Worm (Caenorhabditis elegans) whole organism, L2 larva: ENCODE data around the gene F18E9.1.

Experiments used
- C34F6.9 ChIP-seq: fragments of 150-350 bp; optimal IDR thresholded peaks from 2 replicates; lab custom pipeline; 2014; ENCODE audit warnings: missing biosample characterization, missing genetic modification characterization
- F13H6.1 ChIP-seq: sonication (generic microtip); optimal IDR thresholded peaks from 2 replicates; lab custom pipeline; 2016; ENCODE audit warnings: missing genetic modification characterization, missing compliant biosample characterization
- alr-1 ChIP-seq: fragments of 150-350 bp; optimal IDR thresholded peaks from 2 replicates; lab custom pipeline; 2014; ENCODE audit warnings: missing biosample characterization, missing genetic modification characterization
- ama-1 ChIP-seq: fragments of 150-350 bp; optimal IDR thresholded peaks from 2 replicates; lab custom pipeline; 2018; ENCODE audit warnings: inconsistent platforms
- blmp-1 ChIP-seq: sonication (generic microtip); optimal IDR thresholded peaks from 2 replicates; lab custom pipeline; 2017; ENCODE audit warnings: missing genetic modification characterization, mild to moderate bottlenecking, missing compliant biosample characterization, antibody characterized with exemption, moderate library complexity; ENCODE audit not compliant: insufficient read depth
- ceh-82 ChIP-seq: fragments of 150-350 bp; optimal IDR thresholded peaks from 2 replicates; lab custom pipeline; 2014; ENCODE audit warnings: missing biosample characterization, missing genetic modification characterization
- egl-27 ChIP-seq: sonication (generic microtip); optimal IDR thresholded peaks from 3 replicates; lab custom pipeline; 2017; ENCODE audit warnings: missing biosample characterization, missing genetic modification reagents, missing genetic modification characterization
- elt-3 ChIP-seq: sonication (generic microtip); optimal IDR thresholded peaks from 2 replicates; lab custom pipeline; 2017; ENCODE audit warnings: missing biosample characterization, missing genetic modification characterization
- fos-1 ChIP-seq: fragments of 150-350 bp; optimal IDR thresholded peaks from 2 replicates; lab custom pipeline; 2014; ENCODE audit warnings: missing biosample characterization, missing genetic modification characterization
- gmeb-1 ChIP-seq: fragments of 150-350 bp; optimal IDR thresholded peaks from 2 replicates; lab custom pipeline; 2014; ENCODE audit warnings: missing biosample characterization, missing genetic modification characterization
- lin-11 ChIP-seq: fragments of 150-350 bp; sonication (generic microtip); optimal IDR thresholded peaks from 2 replicates; lab custom pipeline; 2014; ENCODE audit warnings: missing biosample characterization, missing genetic modification characterization, inconsistent platforms, mixed read lengths
- lsy-2 ChIP-seq, 2 experiments: fragments of 150-350 bp in 1 of 2; sonication (generic microtip) in 1 of 2; optimal IDR thresholded peaks; 2 replicates each; lab custom pipeline; 2014 to 2017; ENCODE audit warnings: missing biosample characterization in 2 of 2, missing genetic modification characterization in 2 of 2
- mbf-1 ChIP-seq: sonication (generic microtip); optimal IDR thresholded peaks from 2 replicates; lab custom pipeline; 2017; ENCODE audit warnings: missing biosample characterization, missing genetic modification characterization
- mdl-1 ChIP-seq, 2 experiments: fragments of 150-350 bp in 1 of 2; sonication (generic microtip) in 1 of 2; optimal IDR thresholded peaks; 2 replicates each; lab custom pipeline; 2017; ENCODE audit warnings: missing biosample characterization in 2 of 2, missing genetic modification characterization in 2 of 2
- nhr-10 ChIP-seq: sonication (generic microtip); optimal IDR thresholded peaks from 2 replicates; lab custom pipeline; 2017; ENCODE audit warnings: missing biosample characterization, missing genetic modification characterization
- nhr-11 ChIP-seq: fragments of 150-350 bp; optimal IDR thresholded peaks from 2 replicates; lab custom pipeline; 2014; ENCODE audit warnings: missing biosample characterization, missing genetic modification characterization
- nhr-12 ChIP-seq: fragments of 150-350 bp; optimal IDR thresholded peaks from 2 replicates; lab custom pipeline; 2014; ENCODE audit warnings: missing biosample characterization, missing genetic modification characterization
- nhr-129 ChIP-seq: fragments of 150-350 bp; optimal IDR thresholded peaks from 2 replicates; lab custom pipeline; 2014; ENCODE audit warnings: missing biosample characterization, missing genetic modification characterization
- nhr-21 ChIP-seq: fragments of 150-350 bp; optimal IDR thresholded peaks from 2 replicates; lab custom pipeline; 2014; ENCODE audit warnings: missing biosample characterization, missing genetic modification characterization
- nhr-23 ChIP-seq: fragments of 150-350 bp; optimal IDR thresholded peaks from 2 replicates; lab custom pipeline; 2014; ENCODE audit warnings: missing biosample characterization, missing genetic modification reagents, missing genetic modification characterization
- nhr-237 ChIP-seq: fragments of 150-350 bp; optimal IDR thresholded peaks from 2 replicates; lab custom pipeline; 2014; ENCODE audit warnings: missing biosample characterization, missing genetic modification characterization
- nhr-25 ChIP-seq: fragments of 150-350 bp; sonication (generic microtip); optimal IDR thresholded peaks from 3 replicates; lab custom pipeline; 2014; ENCODE audit warnings: missing biosample characterization, missing genetic modification characterization
- nhr-6 ChIP-seq: fragments of 150-350 bp; optimal IDR thresholded peaks from 2 replicates; lab custom pipeline; 2014; ENCODE audit warnings: missing biosample characterization, missing genetic modification characterization
- nhr-77 ChIP-seq: fragments of 150-350 bp; optimal IDR thresholded peaks from 2 replicates; lab custom pipeline; 2014; ENCODE audit warnings: missing biosample characterization, missing genetic modification characterization
- peb-1 ChIP-seq: fragments of 150-350 bp; optimal IDR thresholded peaks from 2 replicates; lab custom pipeline; 2014; ENCODE audit warnings: missing biosample characterization, missing genetic modification characterization
- sem-4 ChIP-seq: fragments of 150-350 bp; optimal IDR thresholded peaks from 2 replicates; lab custom pipeline; 2014; ENCODE audit warnings: missing biosample characterization, missing genetic modification reagents, missing genetic modification characterization
- sma-3 ChIP-seq: sonication (generic microtip); optimal IDR thresholded peaks from 2 replicates; lab custom pipeline; 2016; ENCODE audit warnings: missing genetic modification reagents, missing genetic modification characterization, missing compliant biosample characterization
- sma-9 ChIP-seq, 2 experiments: fragments of 150-350 bp in 1 of 2; sonication (generic microtip) in 1 of 2; optimal IDR thresholded peaks; 2 replicates each; lab custom pipeline; 2014 to 2016; ENCODE audit warnings: missing genetic modification characterization in 2 of 2, mild to moderate bottlenecking in 1 of 2, missing biosample characterization in 1 of 2, missing compliant biosample characterization in 1 of 2, missing genetic modification reagents in 1 of 2, moderate library complexity in 1 of 2
- snpc-4 ChIP-seq: fragments of 150-350 bp; optimal IDR thresholded peaks from 2 replicates; lab custom pipeline; 2014; ENCODE audit warnings: missing biosample characterization, missing genetic modification characterization
- unc-39 ChIP-seq: fragments of 150-350 bp; optimal IDR thresholded peaks from 2 replicates; lab custom pipeline; 2014; ENCODE audit warnings: missing biosample characterization, missing genetic modification characterization
- unc-55 ChIP-seq: fragments of 150-350 bp; sonication (generic microtip); optimal IDR thresholded peaks from 3 replicates; lab custom pipeline; 2014; ENCODE audit warnings: missing biosample characterization, missing genetic modification reagents, missing genetic modification characterization
- zag-1 ChIP-seq: fragments of 150-350 bp; optimal IDR thresholded peaks from 2 replicates; lab custom pipeline; 2014; ENCODE audit warnings: missing biosample characterization, missing genetic modification characterization
- ztf-1 ChIP-seq: fragments of 200-800 bp; sonication (Bioruptor generic); conservative IDR thresholded peaks from 2 replicates; pipeline ENCODE4 v1.3.6; 2022; ENCODE audit warnings: missing genetic modification characterization, missing compliant biosample characterization
- ztf-11 ChIP-seq: sonication (generic microtip); optimal IDR thresholded peaks from 2 replicates; lab custom pipeline; 2017; ENCODE audit warnings: missing biosample characterization, missing genetic modification characterization
- ztf-4 ChIP-seq: fragments of 150-350 bp; optimal IDR thresholded peaks from 2 replicates; lab custom pipeline; 2014; ENCODE audit warnings: missing biosample characterization, missing genetic modification characterization

The F18E9.1 gene

DNA sequence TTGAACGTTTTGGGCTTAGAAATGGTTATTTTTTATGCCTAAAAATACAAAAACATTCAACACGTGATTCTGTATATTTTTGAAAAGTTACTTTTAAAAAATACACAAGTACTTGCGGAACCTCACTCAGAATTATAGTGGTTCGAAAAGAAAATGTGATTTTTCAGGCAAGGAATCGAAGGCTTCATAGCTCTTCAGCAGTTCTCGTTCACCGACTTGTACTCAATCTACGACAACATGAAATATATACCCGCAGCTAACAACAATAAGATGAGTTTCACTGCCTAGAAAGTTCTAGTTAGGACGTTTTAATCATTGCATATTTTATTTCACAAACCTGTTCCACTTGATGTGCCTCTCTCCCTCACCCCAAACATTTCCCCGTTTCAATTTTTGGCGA is 38.7 kb upstream of the F18E9.1 start:
- TF ChIP-seq F13H6.1 (tag; lab: Kevin White, UChicago) (no peak), ztf-11 (tag; lab: Kevin White, UChicago) (no peak), ztf-4 (tag; lab: Kevin White, UChicago) (no peak), nhr-11 (tag; lab: Kevin White, UChicago) (no peak), elt-3 (tag; lab: Kevin White, UChicago) (no peak), mdl-1 (tag; optimal IDR thresholded peaks at IDR 0.05; lab: Kevin White, UChicago) (no peak), nhr-23 (no peak), nhr-10 (tag; lab: Kevin White, UChicago) (no peak), lsy-2 (tag; optimal IDR thresholded peaks at IDR 0.05; lab: Kevin White, UChicago) (no peak), ztf-1 (GFP tag; lab: Robert Waterston, UW) (no peak), unc-55 (no peak), lin-11 (tag; lab: Kevin White, UChicago) (no peak), nhr-25 (tag; lab: Kevin White, UChicago) (no peak), nhr-237 (no peak), nhr-77 (tag; lab: Kevin White, UChicago) (no peak)
- TF ChIP-seq, all 48 proteins: peak for 0

DNA sequence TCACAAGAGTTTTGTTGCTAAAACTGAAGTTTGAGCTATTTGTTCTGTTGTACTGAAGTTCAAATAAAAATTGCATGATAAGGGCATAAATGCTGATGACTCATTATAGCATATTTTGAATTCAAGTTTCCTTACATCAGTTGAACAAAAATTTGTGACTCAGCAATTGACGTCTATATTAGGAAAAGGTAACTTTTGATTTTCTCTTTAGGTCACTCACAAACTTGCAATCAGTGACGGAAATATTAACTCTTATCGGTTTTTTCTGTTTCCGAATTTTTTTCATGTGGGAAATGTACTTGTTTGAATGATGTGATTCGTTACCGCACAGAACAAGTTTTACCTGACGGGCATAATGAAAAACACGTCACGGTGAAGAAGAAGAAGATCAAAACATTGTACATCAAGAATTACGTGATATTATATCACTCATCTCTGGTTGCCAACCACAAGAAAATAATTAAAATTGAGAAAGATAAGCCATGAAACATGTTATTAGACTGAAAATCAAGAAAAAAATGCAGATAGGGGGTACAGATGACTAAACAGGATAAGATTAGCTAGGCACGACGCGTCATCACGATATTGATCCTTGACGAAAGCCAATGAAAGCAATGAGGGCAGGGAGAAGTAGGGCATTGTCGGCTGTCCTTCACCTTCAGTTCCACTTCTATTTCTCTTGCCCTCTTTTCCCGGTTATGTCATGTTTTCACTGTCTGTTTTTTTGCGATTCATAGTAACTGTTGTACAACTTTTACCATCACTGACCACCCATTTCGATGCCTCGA is 37.5 kb upstream of the F18E9.1 start:
- TF ChIP-seq ama-1 (lab: Kevin White, UChicago) (no peak), fos-1 (tag; lab: Kevin White, UChicago) (peak; percentile 75), sma-3 (GFP tag; lab: Kevin White, UChicago) (peak; percentile 27)

DNA sequence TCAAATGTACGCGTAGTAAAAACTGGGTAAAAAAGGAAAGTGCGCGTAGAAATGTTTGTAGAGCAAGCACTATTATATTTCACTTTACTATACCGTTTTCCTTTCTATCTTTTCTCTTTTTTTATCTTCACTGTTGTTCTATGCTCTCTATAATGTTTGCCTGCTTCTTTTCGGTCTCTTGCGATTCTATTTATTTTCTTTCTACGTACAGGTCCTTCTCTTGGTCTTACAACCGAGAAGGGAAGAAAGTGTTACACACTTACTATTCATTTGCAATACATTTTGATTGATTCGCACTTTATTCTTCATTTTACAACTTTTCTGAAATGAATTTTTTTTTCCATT is 36.9 kb upstream of the F18E9.1 start:
- no peak for TF ChIP-seq mbf-1
- peak; percentile 5 for TF ChIP-seq nhr-25 (tag; lab: Kevin White, UChicago)
- peak; percentile 31 for TF ChIP-seq F13H6.1 (tag; lab: Kevin White, UChicago)
- TF ChIP-seq blmp-1 (tag; lab: Kevin White, UChicago) = peak; percentile 67
- TF ChIP-seq sma-9 (GFP tag; optimal IDR thresholded peaks at IDR 0.05; lab: Kevin White, UChicago) = peak; percentile 11
- TF ChIP-seq sma-9 (tag; optimal IDR thresholded peaks at IDR 0.05; lab: Kevin White, UChicago) = no peak
- no peak for TF ChIP-seq alr-1 (tag; lab: Kevin White, UChicago)
- TF ChIP-seq unc-39 = no peak
- no peak for TF ChIP-seq egl-27
- TF ChIP-seq fos-1 (tag; lab: Kevin White, UChicago) = peak; percentile 54
- TF ChIP-seq nhr-10 (tag; lab: Kevin White, UChicago) = no peak
- peak; percentile 10 for TF ChIP-seq gmeb-1 (tag; lab: Kevin White, UChicago)
- TF ChIP-seq, all 48 proteins: peak for 6

DNA sequence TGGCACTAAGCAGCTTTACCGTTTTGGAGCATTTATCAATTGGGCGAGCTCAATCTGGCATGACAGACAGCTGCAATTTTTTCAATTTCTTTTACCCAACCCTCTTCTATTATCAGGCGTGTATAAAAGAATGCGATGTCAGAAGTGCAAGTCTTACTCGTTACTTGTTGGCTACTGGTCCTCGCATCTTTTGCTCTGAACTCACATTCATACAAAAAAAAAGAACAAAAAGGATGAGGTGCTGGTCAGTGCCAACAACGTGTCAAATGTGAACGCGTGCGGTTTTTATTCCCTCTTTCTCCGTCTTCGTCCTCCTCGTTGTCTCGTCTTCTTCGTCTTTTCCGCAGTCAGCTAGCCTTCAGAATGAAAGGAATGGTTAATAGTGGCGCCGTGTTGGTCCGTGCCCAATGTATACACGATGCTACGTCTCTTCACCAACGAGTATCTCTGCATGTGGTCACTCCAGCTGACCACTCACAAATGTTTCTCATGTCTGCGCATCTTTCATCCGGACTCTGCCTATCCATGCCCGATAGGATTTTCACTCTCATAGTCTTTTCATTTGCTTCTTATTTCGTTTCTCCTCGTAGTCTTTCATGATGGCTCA is 35.4 kb upstream of the F18E9.1 start:
- TF ChIP-seq unc-55 (no peak), mdl-1 (tag; optimal IDR thresholded peaks at IDR 0.05; lab: Kevin White, UChicago) (peak; percentile 32 to 60), nhr-21 (tag; lab: Kevin White, UChicago) (no peak), nhr-12 (tag; lab: Kevin White, UChicago) (no peak), nhr-77 (tag; lab: Kevin White, UChicago) (no peak), nhr-129 (tag; lab: Kevin White, UChicago) (no peak), sem-4 (peak; percentile 3), nhr-6 (tag; lab: Kevin White, UChicago) (no peak), F13H6.1 (tag; lab: Kevin White, UChicago) (peak; percentile 87), zag-1 (tag; lab: Kevin White, UChicago) (peak; percentile 6), peb-1 (tag; lab: Kevin White, UChicago) (no peak), fos-1 (tag; lab: Kevin White, UChicago) (no peak), unc-39 (no peak), ceh-82 (tag; lab: Kevin White, UChicago) (no peak), C34F6.9 (peak; percentile 25), snpc-4 (tag; lab: Kevin White, UChicago) (no peak)
- TF ChIP-seq, all 48 proteins: peak for 5
